Fruit fly (Drosophila melanogaster) Kc167 (cell line): Measurements from ENCODE around the gene tnc.

Experiments
- Myc ChIP-seq: fragments of >200 bp; optimal IDR thresholded peaks from 2 replicates; lab custom pipeline; 2017; ENCODE audit warnings: missing external identifiers
- Sin3A ChIP-seq: fragments of >200 bp; optimal IDR thresholded peaks from 2 replicates; lab custom pipeline; 2018; ENCODE audit warnings: missing external identifiers
- h ChIP-seq: fragments of >200 bp; optimal IDR thresholded peaks from 3 replicates; lab custom pipeline; 2018; ENCODE audit warnings: missing external identifiers
- insv ChIP-seq: fragments of >200 bp; optimal IDR thresholded peaks from 3 replicates; lab custom pipeline; 2018; ENCODE audit warnings: missing external identifiers
- psq ChIP-seq: fragments of >200 bp; optimal IDR thresholded peaks from 2 replicates; lab custom pipeline; 2017; ENCODE audit warnings: missing external identifiers
- ttk ChIP-seq: sonication (Bioruptor generic); optimal IDR thresholded peaks from 2 replicates; lab custom pipeline; 2017; ENCODE audit warnings: missing external identifiers

Gene tnc

DNA sequence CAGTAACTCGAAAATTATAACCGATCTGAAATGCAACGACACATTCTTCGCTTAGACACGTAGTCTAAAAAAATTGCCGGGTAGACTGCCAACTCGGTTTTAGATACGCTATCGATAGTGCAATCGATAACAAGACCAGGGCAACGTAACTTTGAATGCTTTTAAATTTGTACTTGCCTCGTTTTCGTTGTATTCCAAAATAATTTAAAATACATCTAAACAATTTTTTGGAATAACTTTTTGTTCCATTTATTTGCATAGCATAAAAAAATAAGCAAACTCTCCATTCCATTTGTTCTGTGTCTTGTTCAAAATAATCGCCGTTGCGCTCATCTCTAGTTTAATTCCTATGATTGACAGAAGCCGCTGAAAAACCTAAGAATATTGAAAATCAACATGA lies 85.4 kb downstream of the tnc start, which contains the start of the genes Stt3B and CG11839:
TSS of gene Stt3B (minus strand) at position 69 of the 400 bp plus-strand sequence.
TSS of gene CG11839 (plus strand) at position 359 of the 400 bp plus-strand sequence.
- TF ChIP-seq psq (lab: Kevin White, UChicago) (no peak), Sin3A (no peak), h (lab: Kevin White, UChicago) (no peak), Myc (no peak), insv (lab: Kevin White, UChicago) (no peak), ttk (no peak)

DNA sequence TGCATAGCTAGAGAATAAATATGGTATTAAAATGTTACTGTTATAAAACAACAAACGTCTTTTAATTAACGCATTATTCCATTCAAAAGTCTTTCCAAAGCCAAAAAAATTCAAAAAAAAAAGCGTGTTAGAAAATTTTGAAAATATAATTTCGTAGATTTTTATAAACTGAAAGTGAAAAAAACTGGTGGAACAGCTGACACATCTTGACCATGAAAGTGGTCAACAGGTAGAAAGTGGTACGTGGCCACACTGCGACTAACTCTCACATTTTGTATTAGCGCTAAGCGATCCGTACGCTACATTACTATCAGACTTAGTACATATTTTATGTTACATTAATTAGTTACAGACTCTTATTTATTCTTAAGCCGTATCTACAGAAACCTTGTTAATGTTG lies 86.7 kb downstream of the tnc start, which contains the start of gene CG11836:
TSS of gene CG11836 (plus strand) at position 256 of the 400 bp plus-strand sequence.
- TF ChIP-seq ttk, result no peak
- TF ChIP-seq insv (lab: Kevin White, UChicago), result no peak
- TF ChIP-seq h (lab: Kevin White, UChicago), result no peak
- TF ChIP-seq Sin3A, result no peak
- TF ChIP-seq psq (lab: Kevin White, UChicago), result no peak
- no peak for TF ChIP-seq Myc
